Fruit fly (Drosophila melanogaster): ENCODE results near the gene CG33181.

Gene CG33181

DNA sequence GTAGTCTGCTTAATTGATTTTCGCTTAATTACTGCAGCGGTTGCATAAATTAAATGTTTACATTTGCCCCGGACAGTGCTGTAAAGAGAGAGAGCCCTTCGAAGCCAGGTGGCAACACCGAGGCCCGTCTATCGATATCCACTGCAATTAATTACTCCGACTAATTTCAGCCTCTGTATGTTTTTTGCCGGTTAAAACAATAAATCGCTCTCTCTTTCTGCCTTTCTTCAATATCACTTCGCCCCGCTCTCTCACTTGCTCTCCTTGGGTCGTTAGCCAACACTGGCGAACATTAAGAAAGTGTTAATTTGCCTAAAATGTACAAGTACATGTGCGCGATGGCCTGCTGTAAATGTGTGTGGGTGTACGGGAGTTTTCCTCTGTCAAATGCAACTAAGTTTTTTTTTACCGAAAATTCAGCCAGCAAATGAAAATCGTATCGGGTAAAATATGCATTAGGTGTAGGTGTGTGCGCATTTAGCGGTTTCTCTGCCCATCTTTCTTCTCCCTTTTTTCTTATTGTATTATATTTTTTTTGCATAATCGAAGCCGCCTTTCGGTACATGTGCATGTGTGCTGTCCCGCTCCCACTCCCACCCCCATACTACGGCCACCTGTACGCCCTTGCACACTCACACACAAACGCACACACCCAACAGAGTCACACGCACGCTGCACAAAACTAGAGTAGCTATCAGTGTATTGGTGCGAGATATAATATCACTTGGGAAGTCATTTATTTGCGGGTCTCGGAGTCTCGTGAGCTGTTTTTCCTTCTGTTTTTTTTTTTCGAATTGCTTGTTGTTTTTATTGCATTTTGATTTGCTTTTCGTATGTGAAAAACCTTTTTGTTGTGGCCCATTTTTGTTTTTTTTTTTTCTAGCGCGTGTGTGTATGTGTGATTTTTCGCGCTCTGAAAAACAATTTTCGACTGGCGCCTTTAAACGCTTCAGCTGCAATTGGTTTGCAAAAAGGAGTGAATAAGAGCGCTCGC is 72.6 kb downstream of the CG33181 start (continued):
- TF ChIP-seq fd85E (GFP tag; optimal IDR thresholded peaks at IDR 0.05) = no peak
- TF ChIP-seq Ets96B (tag; optimal IDR thresholded peaks at IDR 0.05) = no peak
- TF ChIP-seq cyc (GFP tag; optimal IDR thresholded peaks at IDR 0.05) = peak; percentile 35
- peak; percentile 15 for TF ChIP-seq CG32006 (GFP tag; optimal IDR thresholded peaks at IDR 0.05)
- TF ChIP-seq Blimp-1 (GFP tag; optimal IDR thresholded peaks at IDR 0.05) = peak; percentile 52
- TF ChIP-seq Eip93F (GFP tag; optimal IDR thresholded peaks at IDR 0.05) = peak; percentile 36
- TF ChIP-seq CG15336 (GFP tag; IDR thresholded peaks at IDR 0.05) = peak; percentile 67
- peak; percentile 20 for TF ChIP-seq CG10669 (GFP tag; optimal IDR thresholded peaks at IDR 0.05)
- no peak for TF ChIP-seq Hr4 (GFP tag; optimal IDR thresholded peaks at IDR 0.05)
- TF ChIP-seq Eip75B (GFP tag; optimal IDR thresholded peaks at IDR 0.05) = peak; percentile 28
- no peak for TF ChIP-seq Gug (GFP tag; IDR thresholded peaks at IDR 0.05)
- TF ChIP-seq CG11762 (GFP tag; optimal IDR thresholded peaks at IDR 0.05; ENCODE audit: insufficient read depth) = no peak
- TF ChIP-seq CG10631 (GFP tag; optimal IDR thresholded peaks at IDR 0.05) = peak; percentile 44
- peak; percentile 36 for TF ChIP-seq net (GFP tag; optimal IDR thresholded peaks at IDR 0.05)
- TF ChIP-seq CG6163 (GFP tag; IDR thresholded peaks at IDR 0.05) = no peak; the same call in 2 of the 3 replicates
- TF ChIP-seq CG4318 (GFP tag; optimal IDR thresholded peaks at IDR 0.05) = no peak
- TF ChIP-seq CG6792 (GFP tag; optimal IDR thresholded peaks at IDR 0.05) = no peak

Measured in whole organism, prepupa.